Fruit fly (Drosophila melanogaster) whole organism, embryonic: Measurements from ENCODE around the gene CG17549.

Experiments used
- Abd-B ChIP-seq: fragments of 200-800 bp; sonication (Bioruptor generic); optimal IDR thresholded peaks from 2 replicates; lab custom pipeline; 2018; ENCODE audit warnings: missing biosample characterization, mild to moderate bottlenecking, missing genetic modification characterization, moderate library complexity
- Antp ChIP-seq: fragments of 200-800 bp; sonication (Bioruptor generic); optimal IDR thresholded peaks from 3 replicates; lab custom pipeline; 2016; ENCODE audit warnings: missing biosample characterization, missing genetic modification characterization
- Atf6 ChIP-seq: fragments of 200-800 bp; sonication (Bioruptor generic); IDR thresholded peaks from 2 replicates; pipeline ENCODE4 v1.3.6; 2022; ENCODE audit warnings: missing biosample characterization, missing genetic modification characterization
- CG10274 ChIP-seq: fragments of 200-800 bp; sonication (Bioruptor generic); optimal IDR thresholded peaks from 3 replicates; lab custom pipeline; 2017; ENCODE audit warnings: missing biosample characterization, mild to moderate bottlenecking, missing genetic modification characterization
- CG10979 ChIP-seq: fragments of 200-800 bp; sonication (Bioruptor generic); optimal IDR thresholded peaks from 2 replicates; lab custom pipeline; 2018; ENCODE audit warnings: missing biosample characterization, mild to moderate bottlenecking, missing genetic modification characterization, moderate library complexity
- CG11560 ChIP-seq: fragments of 200-800 bp; sonication (Bioruptor generic); IDR thresholded peaks from 3 replicates; pipeline ENCODE4 v1.3.6; 2022; ENCODE audit warnings: missing biosample characterization, missing genetic modification characterization
- CG11696 ChIP-seq: fragments of 200-800 bp; sonication (Bioruptor generic); IDR thresholded peaks from 2 replicates; pipeline ENCODE4 v1.3.6; 2022; ENCODE audit warnings: missing biosample characterization, missing genetic modification characterization
- CG13123 ChIP-seq: fragments of 200-800 bp; sonication (Bioruptor generic); optimal IDR thresholded peaks from 2 replicates; lab custom pipeline; 2016; ENCODE audit warnings: missing biosample characterization, missing genetic modification characterization
- CG14014 ChIP-seq: fragments of 200-800 bp; sonication (Bioruptor generic); IDR thresholded peaks from 2 replicates; pipeline ENCODE4 v1.3.6; 2022; ENCODE audit warnings: missing biosample characterization, missing genetic modification characterization
- CG1529 ChIP-seq: fragments of 200-800 bp; sonication (Bioruptor generic); optimal IDR thresholded peaks from 3 replicates; lab custom pipeline; 2018; ENCODE audit warnings: missing biosample characterization, missing genetic modification characterization
- CG16813 ChIP-seq: fragments of 200-800 bp; sonication (Bioruptor generic); IDR thresholded peaks from 3 replicates; pipeline ENCODE4 v1.3.6; 2022; ENCODE audit warnings: missing biosample characterization, missing genetic modification characterization; ENCODE audit not compliant: partially characterized antibody
- CG17912 ChIP-seq: fragments of 200-800 bp; sonication (Bioruptor generic); optimal IDR thresholded peaks from 2 replicates; lab custom pipeline; 2018; ENCODE audit warnings: missing biosample characterization, mild to moderate bottlenecking, missing genetic modification characterization
- CG33557 ChIP-seq: fragments of 200-800 bp; sonication (Bioruptor generic); optimal IDR thresholded peaks from 2 replicates; lab custom pipeline; 2019; ENCODE audit warnings: missing biosample characterization, mild to moderate bottlenecking, missing genetic modification characterization, moderate library complexity
- CG5245 ChIP-seq: fragments of 200-800 bp; sonication (Bioruptor generic); optimal IDR thresholded peaks from 3 replicates; lab custom pipeline; 2016; ENCODE audit warnings: missing biosample characterization, missing genetic modification characterization
- CG7839 ChIP-seq: fragments of 200-800 bp; sonication (Bioruptor generic); optimal IDR thresholded peaks from 3 replicates; lab custom pipeline; 2018; ENCODE audit warnings: missing biosample characterization, mild to moderate bottlenecking, missing genetic modification characterization, moderate library complexity
- CG7963 ChIP-seq: fragments of 200-800 bp; sonication (Bioruptor generic); IDR thresholded peaks from 3 replicates; pipeline ENCODE4 v1.3.6; 2022; ENCODE audit warnings: missing biosample characterization, missing genetic modification characterization; ENCODE audit not compliant: partially characterized antibody
- CG9797 ChIP-seq: fragments of 200-800 bp; sonication (Bioruptor generic); optimal IDR thresholded peaks from 3 replicates; lab custom pipeline; 2018; ENCODE audit warnings: missing biosample characterization, mild to moderate bottlenecking, missing genetic modification characterization
- CTCF ChIP-seq: fragments of 200-800 bp; sonication (Bioruptor generic); optimal IDR thresholded peaks from 2 replicates; lab custom pipeline; 2017; ENCODE audit warnings: missing biosample characterization, mild to moderate bottlenecking, missing genetic modification characterization, moderate library complexity
- D19A ChIP-seq: fragments of 200-800 bp; optimal IDR thresholded peaks from 3 replicates; lab custom pipeline; 2019; ENCODE audit warnings: missing biosample characterization, mild to moderate bottlenecking, missing genetic modification characterization, moderate library complexity
- Elba2 ChIP-seq: fragments of 200-800 bp; sonication (Bioruptor generic); optimal IDR thresholded peaks from 3 replicates; lab custom pipeline; 2016; ENCODE audit warnings: missing biosample characterization, missing genetic modification characterization
- Ets65A ChIP-seq: fragments of 200-800 bp; sonication (Bioruptor generic); peaks from one replicate; lab custom pipeline; 2016; ENCODE audit warnings: missing biosample characterization, missing genetic modification characterization
- Fer1 ChIP-seq: fragments of 200-800 bp; sonication (Bioruptor generic); optimal IDR thresholded peaks from 2 replicates; lab custom pipeline; 2017; ENCODE audit warnings: missing biosample characterization, mild to moderate bottlenecking, missing genetic modification characterization
- Hmr ChIP-seq: fragments of 200-800 bp; sonication (Bioruptor generic); optimal IDR thresholded peaks from 3 replicates; lab custom pipeline; 2017; ENCODE audit warnings: mild to moderate bottlenecking, missing biosample characterization, missing genetic modification reagents, missing genetic modification characterization
- Nf-YA ChIP-seq: fragments of 200-800 bp; sonication (Bioruptor generic); IDR thresholded peaks from 2 replicates; pipeline ENCODE4 v1.3.6; 2022; ENCODE audit warnings: missing biosample characterization, missing genetic modification characterization
- Nf-YC ChIP-seq: fragments of 200-800 bp; optimal IDR thresholded peaks from 3 replicates; lab custom pipeline; 2019; ENCODE audit warnings: missing biosample characterization, mild to moderate bottlenecking, missing genetic modification characterization, moderate library complexity
- Optix ChIP-seq: fragments of 200-800 bp; sonication (Bioruptor generic); IDR thresholded peaks from 3 replicates; pipeline ENCODE4 v1.3.6; 2022; ENCODE audit warnings: missing biosample characterization, missing genetic modification characterization
- Ptx1 ChIP-seq: fragments of 200-800 bp; sonication (Bioruptor generic); IDR thresholded peaks from 2 replicates; pipeline ENCODE4 v1.3.6; 2022; ENCODE audit warnings: missing biosample characterization, missing genetic modification characterization
- Rx ChIP-seq: fragments of 200-800 bp; sonication (Bioruptor generic); IDR thresholded peaks from 2 replicates; pipeline ENCODE4 v1.3.6; 2022; ENCODE audit warnings: missing biosample characterization, missing genetic modification characterization
- abd-A ChIP-seq: fragments of 200-800 bp; sonication (Bioruptor generic); optimal IDR thresholded peaks from 3 replicates; lab custom pipeline; 2019; ENCODE audit warnings: missing biosample characterization, mild to moderate bottlenecking, missing genetic modification characterization, moderate library complexity
- ara ChIP-seq: fragments of 200-800 bp; sonication (Bioruptor generic); IDR thresholded peaks from 2 replicates; pipeline ENCODE4 v1.3.6; 2022; ENCODE audit warnings: missing biosample characterization, missing genetic modification characterization
- bigmax ChIP-seq: fragments of 200-800 bp; sonication (Bioruptor generic); optimal IDR thresholded peaks from 2 replicates; lab custom pipeline; 2018; ENCODE audit warnings: missing biosample characterization, mild to moderate bottlenecking, missing genetic modification characterization
- chm ChIP-seq: fragments of 200-800 bp; sonication (Bioruptor generic); IDR thresholded peaks from 2 replicates; pipeline ENCODE4 v1.3.6; 2022; ENCODE audit warnings: missing biosample characterization, missing genetic modification characterization
- da ChIP-seq: fragments of 200-800 bp; sonication (Bioruptor generic); optimal IDR thresholded peaks from 2 replicates; lab custom pipeline; 2016; ENCODE audit warnings: missing biosample characterization, missing genetic modification characterization
- dan ChIP-seq: fragments of 200-800 bp; sonication (Bioruptor generic); IDR thresholded peaks from 2 replicates; pipeline ENCODE4 v1.3.6; 2022; ENCODE audit warnings: missing biosample characterization, missing genetic modification characterization
- eyg ChIP-seq: fragments of 200-800 bp; sonication (Bioruptor generic); optimal IDR thresholded peaks from 3 replicates; lab custom pipeline; 2016; ENCODE audit warnings: missing biosample characterization, missing genetic modification characterization
- h ChIP-seq: fragments of >200 bp; optimal IDR thresholded peaks from 2 replicates; lab custom pipeline; 2017
- jigr1 ChIP-seq: fragments of 200-800 bp; sonication (Bioruptor generic); IDR thresholded peaks from 3 replicates; pipeline ENCODE4 v1.3.6; 2022; ENCODE audit warnings: missing biosample characterization, missing genetic modification characterization
- ken ChIP-seq: fragments of 200-800 bp; sonication (Bioruptor generic); IDR thresholded peaks from 3 replicates; pipeline ENCODE4 v1.3.6; 2022; ENCODE audit warnings: missing biosample characterization, missing genetic modification characterization
- lola ChIP-seq, 3 experiments: fragments of >200 bp in 2 of 3; fragments of 200-800 bp in 1 of 3; sonication (Bioruptor generic) in 1 of 3; optimal IDR thresholded peaks; 2 replicates each; lab custom pipeline; 2017 to 2019; ENCODE audit warnings: missing biosample characterization in 3 of 3, missing genetic modification characterization in 3 of 3, mild to moderate bottlenecking in 1 of 3, moderate library complexity in 1 of 3
- luna ChIP-seq: fragments of 200-800 bp; sonication (Bioruptor generic); optimal IDR thresholded peaks from 2 replicates; lab custom pipeline; 2016; ENCODE audit warnings: missing biosample characterization, missing genetic modification characterization
- nerfin-1 ChIP-seq: fragments of 200-800 bp; sonication (Bioruptor generic); optimal IDR thresholded peaks from 3 replicates; lab custom pipeline; 2019; ENCODE audit warnings: missing biosample characterization, mild to moderate bottlenecking, missing genetic modification characterization, moderate library complexity
- otp ChIP-seq: fragments of 200-800 bp; sonication (Bioruptor generic); IDR thresholded peaks from 3 replicates; pipeline ENCODE4, ENCODE4 v1.3.6; 2022; ENCODE audit warnings: missing biosample characterization, missing genetic modification characterization
- pho ChIP-seq: fragments of 200-800 bp; sonication (Bioruptor generic); optimal IDR thresholded peaks from 2 replicates; lab custom pipeline; 2016; ENCODE audit warnings: missing biosample characterization, missing genetic modification characterization
- prd ChIP-seq, 3 experiments: fragments of >200 bp in 2 of 3; fragments of 200-800 bp in 1 of 3; sonication (Bioruptor generic) in 1 of 3; optimal IDR thresholded peaks in 2 of 3; IDR thresholded peaks in 1 of 3; 2 replicates in 2 of 3; 3 replicates in 1 of 3; pipeline versions ENCODE4 v1.3.6 to Lab custom; 2017 to 2022; ENCODE audit warnings: missing biosample characterization in 1 of 3, missing genetic modification characterization in 1 of 3
- pum ChIP-seq: fragments of 200-800 bp; sonication (Bioruptor generic); optimal IDR thresholded peaks from 2 replicates; lab custom pipeline; 2016; ENCODE audit warnings: missing biosample characterization, missing genetic modification characterization
- salm ChIP-seq: fragments of 200-800 bp; sonication (Bioruptor generic); optimal IDR thresholded peaks from 2 replicates; lab custom pipeline; 2018; ENCODE audit warnings: missing biosample characterization, mild to moderate bottlenecking, missing genetic modification characterization
- scrt ChIP-seq: fragments of 200-800 bp; sonication (Bioruptor generic); optimal IDR thresholded peaks from 2 replicates; lab custom pipeline; 2018; ENCODE audit warnings: missing biosample characterization, mild to moderate bottlenecking, missing genetic modification characterization, moderate library complexity
- sqz ChIP-seq: fragments of 200-800 bp; sonication (Bioruptor generic); optimal IDR thresholded peaks from 3 replicates; lab custom pipeline; 2018; ENCODE audit warnings: missing biosample characterization, mild to moderate bottlenecking, missing genetic modification characterization
- ssp ChIP-seq: fragments of 200-800 bp; sonication (Bioruptor generic); IDR thresholded peaks from 2 replicates; pipeline ENCODE4 v1.3.6; 2022; ENCODE audit warnings: missing biosample characterization, missing genetic modification characterization
- tio ChIP-seq: fragments of 200-800 bp; sonication (Bioruptor generic); optimal IDR thresholded peaks from 2 replicates; lab custom pipeline; 2017; ENCODE audit warnings: missing biosample characterization, missing genetic modification characterization, inconsistent platforms
- tna ChIP-seq: fragments of 200-800 bp; sonication (Bioruptor generic); IDR thresholded peaks from 2 replicates; pipeline ENCODE4 v1.3.6; 2022; ENCODE audit warnings: missing biosample characterization, missing genetic modification characterization; ENCODE audit not compliant: partially characterized antibody
- wor ChIP-seq: fragments of 200-800 bp; sonication (Bioruptor generic); IDR thresholded peaks from 2 replicates; pipeline ENCODE4 v1.3.6; 2022; ENCODE audit warnings: missing biosample characterization, missing genetic modification characterization

The CG17549 gene

dm6 chr2L:19358017-19358471 is 31.8 kb downstream of the CG17549 start (continued):
- TF ChIP-seq dan (GFP tag; lab: Robert Waterston, UW) (no peak), CG5245 (GFP tag; lab: Kevin White, UChicago) (peak; percentile 63), Abd-B (GFP tag; lab: Kevin White, UChicago) (peak; percentile 29), ara (GFP tag; lab: Robert Waterston, UW) (peak; percentile 54), da (GFP tag; lab: Kevin White, UChicago) (peak; percentile 37), pum (GFP tag; lab: Kevin White, UChicago) (peak; percentile 43), Nf-YC (tag; lab: Kevin White, UChicago) (no peak), CG7839 (peak; percentile 45), eyg (GFP tag; lab: Kevin White, UChicago) (no peak), CG16813 (GFP tag; lab: Robert Waterston, UW) (no peak), CG17912 (GFP tag; lab: Kevin White, UChicago) (no peak), chm (GFP tag; lab: Robert Waterston, UW) (no peak), lola (GFP tag; optimal IDR thresholded peaks at IDR 0.05; lab: Kevin White, UChicago) (peak in 1 of 3 experiments; percentile 67), tio (GFP tag; lab: Kevin White, UChicago) (peak; percentile 66), luna (GFP tag; lab: Kevin White, UChicago) (no peak), ken (peak; percentile 69; the same call in 2 of the 3 replicates), CG10979 (tag; lab: Kevin White, UChicago) (peak; percentile 72), Rx (GFP tag; lab: Robert Waterston, UW) (peak; percentile 41; the same call in 1 of the 2 replicates), CG9797 (no peak), CG11696 (GFP tag; lab: Robert Waterston, UW) (no peak), Elba2 (GFP tag; lab: Kevin White, UChicago) (no peak), prd (optimal IDR thresholded peaks at IDR 0.05; lab: Kevin White, UChicago) (no peak), prd (GFP tag; IDR thresholded peaks at IDR 0.05; lab: Robert Waterston, UW) (peak; percentile 79; the same call in 2 of the 3 replicates), h (lab: Kevin White, UChicago) (no peak), Atf6 (GFP tag; lab: Robert Waterston, UW) (no peak), nerfin-1 (tag; lab: Kevin White, UChicago) (peak; percentile 28), Hmr (peak; percentile 32), CG33557 (GFP tag; lab: Kevin White, UChicago) (peak; percentile 73), CG7963 (GFP tag; lab: Robert Waterston, UW) (no peak), abd-A (tag; lab: Kevin White, UChicago) (no peak), jigr1 (GFP tag; lab: Robert Waterston, UW) (no peak), CTCF (GFP tag; lab: Kevin White, UChicago) (peak; percentile 15), Nf-YA (GFP tag; lab: Robert Waterston, UW) (no peak), Antp (GFP tag; lab: Kevin White, UChicago) (no peak), ssp (peak; percentile 29; the same call in 1 of the 2 replicates), wor (GFP tag; lab: Robert Waterston, UW) (peak; percentile 31), sqz (peak; percentile 10), pho (GFP tag; lab: Kevin White, UChicago) (no peak), Optix (GFP tag; lab: Robert Waterston, UW) (peak; percentile 49; the same call in 2 of the 3 replicates), Ptx1 (GFP tag; lab: Robert Waterston, UW) (peak; percentile 52), CG1529 (GFP tag; lab: Kevin White, UChicago) (peak; percentile 35), tna (GFP tag; lab: Robert Waterston, UW) (no peak), Ets65A (GFP tag; lab: Kevin White, UChicago) (peak; percentile 96), D19A (peak; percentile 20), CG11560 (tag; lab: Robert Waterston, UW) (no peak), otp (GFP tag; lab: Robert Waterston, UW) (peak; percentile 55; the same call in 2 of the 3 replicates), CG14014 (GFP tag; lab: Robert Waterston, UW) (0 out of 2 replicates have a peak, but pooled peaks have one; percentile 23), salm (tag; lab: Kevin White, UChicago) (no peak), Fer1 (no peak), CG10274 (GFP tag; lab: Kevin White, UChicago) (no peak), scrt (no peak), bigmax (no peak), CG13123 (GFP tag; lab: Kevin White, UChicago) (peak; percentile 7)
